Worm (Caenorhabditis elegans) whole organism, midembryonic: Measurements from ENCODE around the gene bath-5.
"Not testable (repeated sequence)": the region's sequence is repeated elsewhere in the genome, so short reads cannot be mapped to it uniquely, and the experiment has no call there.

Source experiments
- T22C8.4 ChIP-seq: fragments of 200-800 bp; sonication (Bioruptor generic); IDR thresholded peaks from 2 replicates; pipeline ENCODE4 v1.3.6; 2022; ENCODE audit warnings: missing genetic modification characterization, missing compliant biosample characterization
- flt-1 ChIP-seq: fragments of 200-800 bp; sonication (Bioruptor generic); IDR thresholded peaks from 2 replicates; pipeline ENCODE4 v1.3.6; 2022; ENCODE audit warnings: missing genetic modification characterization, missing compliant biosample characterization
- med-1 ChIP-seq: sonication (generic microtip); optimal IDR thresholded peaks from 2 replicates; lab custom pipeline; 2017; ENCODE audit warnings: missing genetic modification characterization, mild to moderate bottlenecking, missing compliant biosample characterization, antibody characterized with exemption, missing genetic modification reagents; ENCODE audit not compliant: insufficient read depth
- ztf-23 ChIP-seq: fragments of 200-800 bp; sonication (Bioruptor generic); IDR thresholded peaks from 2 replicates; pipeline ENCODE4 v1.3.6; 2022; ENCODE audit warnings: missing genetic modification reagents, missing genetic modification characterization, missing compliant biosample characterization
- ztf-29 ChIP-seq: fragments of 200-800 bp; sonication (Bioruptor generic); IDR thresholded peaks from 2 replicates; pipeline ENCODE4 v1.3.6; 2022; ENCODE audit warnings: missing genetic modification reagents, missing genetic modification characterization, missing compliant biosample characterization

ce11 chrII:2023514-2023913, 8.2 kb downstream of the bath-5 start, which contains the start of gene cya-2:
- not testable (repeated sequence) for TF ChIP-seq T22C8.4 (GFP tag; lab: Robert Waterston, UW); flt-1 (GFP tag; lab: Robert Waterston, UW); ztf-23; ztf-29 (GFP tag; lab: Robert Waterston, UW); med-1 (GFP tag; lab: Kevin White, UChicago)
